Fruit fly (Drosophila melanogaster): Measurements from ENCODE around the gene Bub3.
A peak's percentile ranks its signal among the peaks of the same experiment; 100 is the strongest.

Bub3 gene

DNA sequence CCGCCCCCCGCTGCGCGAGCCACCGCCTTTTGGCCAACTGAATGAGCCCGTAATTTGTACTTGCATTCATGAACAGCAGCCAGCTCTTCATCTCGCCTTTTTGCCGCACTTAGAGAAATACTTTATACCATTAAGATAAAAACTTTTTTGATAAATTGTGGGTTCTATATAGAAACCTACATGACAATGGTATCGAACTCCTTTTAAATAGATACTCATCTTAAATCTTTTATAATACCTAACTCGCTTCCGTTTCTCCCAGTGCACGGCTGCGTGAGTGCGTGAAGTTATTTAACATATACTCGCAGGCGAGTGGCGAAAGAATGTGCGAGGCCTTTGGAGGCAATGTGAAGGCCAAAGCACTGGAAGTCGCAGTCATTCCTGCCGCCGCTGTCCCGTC lies 49.3 kb downstream of the Bub3 start (continued):
- TF ChIP-seq lov (optimal IDR thresholded peaks at IDR 0.05) (no peak), lov (GFP tag; IDR thresholded peaks at IDR 0.05) (0 out of 3 replicates have a peak, but pooled peaks have one; percentile 19), gce (GFP tag; IDR thresholded peaks at IDR 0.05) (0 out of 3 replicates have a peak, but pooled peaks have one; percentile 37), CG17912 (GFP tag; optimal IDR thresholded peaks at IDR 0.05) (no peak), NFAT (GFP tag; IDR thresholded peaks at IDR 0.05) (no peak), CkIIα-i1 (GFP tag; IDR thresholded peaks at IDR 0.05) (no peak), CG15269 (tag; optimal IDR thresholded peaks at IDR 0.05) (peak; percentile 41), CG12071 (GFP tag; optimal IDR thresholded peaks at IDR 0.05) (peak; percentile 15), CG9727 (GFP tag; optimal IDR thresholded peaks at IDR 0.05) (peak; percentile 30), Chrac-16 (GFP tag; optimal IDR thresholded peaks at IDR 0.05) (no peak), crc (GFP tag; optimal IDR thresholded peaks at IDR 0.05) (no peak), tin (GFP tag; optimal IDR thresholded peaks at IDR 0.05) (peak; percentile 12), fd96Cb (tag; optimal IDR thresholded peaks at IDR 0.05) (peak; percentile 14), CG16815 (GFP tag; optimal IDR thresholded peaks at IDR 0.05) (no peak), tap (tag; optimal IDR thresholded peaks at IDR 0.05) (peak; percentile 21), dmrt11E (tag; optimal IDR thresholded peaks at IDR 0.05) (peak; percentile 32), sd (tag; optimal IDR thresholded peaks at IDR 0.05) (peak; percentile 24), CG6689 (GFP tag; IDR thresholded peaks at IDR 0.05) (peak; percentile 47; the same call in 1 of the 2 replicates), bsh (GFP tag; optimal IDR thresholded peaks at IDR 0.05) (peak in 1 of 2 experiments; percentile 44), CG3407 (GFP tag; optimal IDR thresholded peaks at IDR 0.05) (no peak), gem (tag; optimal IDR thresholded peaks at IDR 0.05) (peak; percentile 64), Hr51 (GFP tag; optimal IDR thresholded peaks at IDR 0.05) (peak in 1 of 2 experiments; percentile 51), Fer3 (tag; optimal IDR thresholded peaks at IDR 0.05) (peak; percentile 44), Meics (GFP tag; optimal IDR thresholded peaks at IDR 0.05) (peak; percentile 53), hkb (optimal IDR thresholded peaks at IDR 0.05) (no peak), hkb (GFP tag; IDR thresholded peaks at IDR 0.05) (peak; percentile 64), HLH3B (GFP tag; IDR thresholded peaks at IDR 0.05) (peak; percentile 67), CG18262 (tag; optimal IDR thresholded peaks at IDR 0.05) (peak; percentile 32), CG13624 (GFP tag; optimal IDR thresholded peaks at IDR 0.05) (peak; percentile 18), ase (GFP tag; IDR thresholded peaks at IDR 0.05) (peak; percentile 46; the same call in 1 of the 3 replicates), prd (optimal IDR thresholded peaks at IDR 0.05) (no peak), prd (GFP tag; IDR thresholded peaks at IDR 0.05) (peak; percentile 69), lilli (GFP tag; optimal IDR thresholded peaks at IDR 0.05) (peak; percentile 33), B-H1 (GFP tag; IDR thresholded peaks at IDR 0.05) (no peak), CG30403 (GFP tag; optimal IDR thresholded peaks at IDR 0.05) (peak; percentile 47), Dbx (GFP tag; IDR thresholded peaks at IDR 0.05) (0 out of 3 replicates have a peak, but pooled peaks have one; percentile 65), CG3281 (GFP tag; optimal IDR thresholded peaks at IDR 0.05) (peak; percentile 32), stc (GFP tag; IDR thresholded peaks at IDR 0.05) (0 out of 2 replicates have a peak, but pooled peaks have one; percentile 23), az2 (GFP tag; optimal IDR thresholded peaks at IDR 0.05) (peak; percentile 40), Doc3 (GFP tag; IDR thresholded peaks at IDR 0.05; ENCODE audit: partially characterized antibody) (no peak), CG10979 (tag; optimal IDR thresholded peaks at IDR 0.05) (peak; percentile 28), Rfx (GFP tag; IDR thresholded peaks at IDR 0.05) (peak; percentile 56), Med (GFP tag) (peak; percentile 81)
